Worm (Caenorhabditis elegans) whole organism, L3 larva: ENCODE results near the gene Y113G7A.12.

Experiments used
- R02D3.7 ChIP-seq: fragments of 150-350 bp; optimal IDR thresholded peaks from 2 replicates; lab custom pipeline; 2014; ENCODE audit warnings: missing biosample characterization, missing genetic modification characterization
- ZK546.5 ChIP-seq: sonication (generic microtip); optimal IDR thresholded peaks from 2 replicates; lab custom pipeline; 2017; ENCODE audit warnings: missing biosample characterization, missing genetic modification characterization
- ama-1 ChIP-seq: fragments of 150-350 bp; optimal IDR thresholded peaks from 2 replicates; lab custom pipeline; 2018
- ceh-16 ChIP-seq: sonication (generic microtip); optimal IDR thresholded peaks from 2 replicates; lab custom pipeline; 2017; ENCODE audit warnings: missing biosample characterization, missing genetic modification characterization
- ceh-28 ChIP-seq: fragments of 150-350 bp; optimal IDR thresholded peaks from 2 replicates; lab custom pipeline; 2014; ENCODE audit warnings: missing biosample characterization, missing genetic modification reagents, missing genetic modification characterization
- ceh-9 ChIP-seq: sonication (generic microtip); optimal IDR thresholded peaks from 2 replicates; lab custom pipeline; 2018; ENCODE audit warnings: missing biosample characterization, missing genetic modification characterization
- elt-1 ChIP-seq: fragments of 150-350 bp; optimal IDR thresholded peaks from 2 replicates; lab custom pipeline; 2014; ENCODE audit warnings: missing biosample characterization, missing genetic modification characterization
- elt-2 ChIP-seq: sonication (generic microtip); optimal IDR thresholded peaks from 2 replicates; lab custom pipeline; 2016; ENCODE audit warnings: missing genetic modification reagents, mild to moderate bottlenecking, missing genetic modification characterization, missing compliant biosample characterization
- elt-3 ChIP-seq, 3 experiments: fragments of 150-350 bp in 1 of 3; sonication (generic microtip) in 2 of 3; optimal IDR thresholded peaks; 2 replicates in 2 of 3; 4 replicates in 1 of 3; lab custom pipeline; 2014 to 2017; ENCODE audit warnings: missing biosample characterization in 3 of 3, missing genetic modification characterization in 3 of 3
- fos-1 ChIP-seq: fragments of 150-350 bp; optimal IDR thresholded peaks from 2 replicates; lab custom pipeline; 2014; ENCODE audit warnings: missing biosample characterization, missing genetic modification characterization
- hmg-11 ChIP-seq: sonication (generic microtip); optimal IDR thresholded peaks from 2 replicates; lab custom pipeline; 2016; ENCODE audit warnings: missing genetic modification characterization, missing compliant biosample characterization
- jun-1 ChIP-seq: fragments of 150-350 bp; optimal IDR thresholded peaks from 2 replicates; lab custom pipeline; 2014; ENCODE audit warnings: missing biosample characterization, missing genetic modification reagents, missing genetic modification characterization
- mml-1 ChIP-seq: fragments of 150-350 bp; sonication (generic microtip); optimal IDR thresholded peaks from 3 replicates; lab custom pipeline; 2014; ENCODE audit warnings: missing biosample characterization, missing genetic modification characterization
- nfya-1 ChIP-seq: sonication (generic microtip); optimal IDR thresholded peaks from 2 replicates; lab custom pipeline; 2017; ENCODE audit warnings: missing genetic modification characterization, mild to moderate bottlenecking, missing compliant biosample characterization, antibody characterized with exemption, moderate library complexity; ENCODE audit not compliant: insufficient read depth
- nhr-12 ChIP-seq: fragments of 150-350 bp; optimal IDR thresholded peaks from 2 replicates; lab custom pipeline; 2014; ENCODE audit warnings: missing biosample characterization, missing genetic modification characterization
- nhr-237 ChIP-seq: fragments of 150-350 bp; optimal IDR thresholded peaks from 2 replicates; lab custom pipeline; 2014; ENCODE audit warnings: missing biosample characterization, missing genetic modification characterization
- nhr-25 ChIP-seq: sonication (generic microtip); optimal IDR thresholded peaks from 2 replicates; lab custom pipeline; 2017; ENCODE audit warnings: missing biosample characterization, missing genetic modification characterization
- nhr-28 ChIP-seq: fragments of 150-350 bp; optimal IDR thresholded peaks from 2 replicates; lab custom pipeline; 2014; ENCODE audit warnings: missing biosample characterization, missing genetic modification characterization
- nhr-67 ChIP-seq: fragments of 150-350 bp; optimal IDR thresholded peaks from 2 replicates; lab custom pipeline; 2014; ENCODE audit warnings: missing biosample characterization, missing genetic modification characterization
- nhr-77 ChIP-seq: fragments of 150-350 bp; optimal IDR thresholded peaks from 2 replicates; lab custom pipeline; 2014; ENCODE audit warnings: missing biosample characterization, missing genetic modification characterization
- pqm-1 ChIP-seq: fragments of 150-350 bp; optimal IDR thresholded peaks from 2 replicates; lab custom pipeline; 2017; ENCODE audit warnings: missing biosample characterization, missing genetic modification characterization, inconsistent platforms
- skn-1 ChIP-seq: fragments of 150-350 bp; optimal IDR thresholded peaks from 2 replicates; lab custom pipeline; 2014; ENCODE audit warnings: missing biosample characterization, missing genetic modification characterization
- snpc-4 ChIP-seq: fragments of 150-350 bp; optimal IDR thresholded peaks from 2 replicates; lab custom pipeline; 2014; ENCODE audit warnings: missing biosample characterization, missing genetic modification characterization
- tbx-2 ChIP-seq: sonication (generic microtip); optimal IDR thresholded peaks from 2 replicates; lab custom pipeline; 2016; ENCODE audit warnings: mild to moderate bottlenecking, missing genetic modification characterization, missing compliant biosample characterization
- unc-62 ChIP-seq: fragments of 150-350 bp; sonication (generic microtip); optimal IDR thresholded peaks from 4 replicates; lab custom pipeline; 2014; ENCODE audit warnings: missing biosample characterization, missing genetic modification reagents, missing genetic modification characterization
- zag-1 ChIP-seq: fragments of 150-350 bp; optimal IDR thresholded peaks from 2 replicates; lab custom pipeline; 2014; ENCODE audit warnings: missing biosample characterization, missing genetic modification characterization
- ztf-11 ChIP-seq: fragments of 150-350 bp; optimal IDR thresholded peaks from 2 replicates; lab custom pipeline; 2014; ENCODE audit warnings: missing biosample characterization, missing genetic modification characterization
- ztf-4 ChIP-seq: fragments of 150-350 bp; optimal IDR thresholded peaks from 2 replicates; lab custom pipeline; 2014; ENCODE audit warnings: missing biosample characterization, missing genetic modification characterization

The Y113G7A.12 gene

ce11 chrV:20142285-20142684 is at the start of gene Y113G7A.12:
TSS of gene Y113G7A.12 (plus strand) at chrV:20142585.
- TF ChIP-seq R02D3.7 (tag; lab: Kevin White, UChicago) (no peak), ztf-4 (tag; lab: Kevin White, UChicago) (no peak), nhr-28 (tag; lab: Kevin White, UChicago) (no peak), tbx-2 (tag; lab: Kevin White, UChicago) (no peak), nfya-1 (tag; lab: Kevin White, UChicago) (no peak), ceh-9 (no peak), hmg-11 (no peak)

DNA sequence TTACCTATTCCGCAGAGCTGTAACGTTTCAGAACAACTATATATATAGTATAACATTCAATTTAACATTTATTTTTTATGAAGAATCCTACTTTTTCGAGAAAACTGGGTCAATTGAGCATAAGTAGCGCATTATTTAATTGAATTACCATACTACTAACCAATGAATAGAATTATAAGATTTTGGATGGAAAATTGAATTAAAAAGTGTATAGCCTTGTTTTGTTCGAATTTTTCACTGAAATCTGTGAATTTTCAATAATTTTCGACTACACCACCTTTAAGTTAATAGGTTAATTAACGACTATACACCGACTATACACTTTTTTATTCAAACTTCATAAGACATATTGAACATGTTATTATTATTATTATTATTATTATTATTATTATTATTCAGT is 48.4 kb upstream of the Y113G7A.12 start:
- TF ChIP-seq skn-1 (tag; lab: Kevin White, UChicago): no peak
- TF ChIP-seq fos-1 (tag; lab: Kevin White, UChicago): no peak
- no peak for TF ChIP-seq unc-62
- TF ChIP-seq ztf-11 (tag; lab: Kevin White, UChicago): no peak
- no peak for TF ChIP-seq ceh-16
- TF ChIP-seq nhr-12 (tag; lab: Kevin White, UChicago): no peak

DNA sequence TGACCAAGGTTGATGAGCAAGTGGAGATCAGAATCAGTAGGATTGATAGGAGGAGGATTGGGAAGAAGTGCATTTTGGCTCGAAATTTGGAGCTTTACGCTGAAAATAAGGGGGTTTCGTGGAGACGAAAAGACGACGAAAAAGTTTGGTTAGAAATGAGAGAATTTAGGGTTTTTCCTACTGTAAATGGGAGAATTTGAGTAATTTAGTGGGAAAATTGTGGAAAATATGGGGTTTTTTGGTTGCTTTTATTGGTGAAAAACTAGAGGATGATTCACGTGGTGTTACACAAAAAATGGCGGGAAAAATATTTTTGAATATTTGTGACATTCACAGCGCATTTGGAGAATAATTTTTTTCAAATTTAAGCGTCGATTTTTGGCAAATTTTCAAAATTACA is 47.5 kb upstream of the Y113G7A.12 start, which contains the start of gene nlp-69:
nlp-69 (minus strand) TSS at position 101 of the 400 bp plus-strand sequence.
- TF ChIP-seq ceh-16: no peak
- no peak for TF ChIP-seq nhr-25 (tag; lab: Kevin White, UChicago)
- no peak for TF ChIP-seq jun-1
- TF ChIP-seq ama-1: no peak
- TF ChIP-seq elt-1 (tag; lab: Kevin White, UChicago): no peak
- TF ChIP-seq nfya-1 (tag; lab: Kevin White, UChicago): no peak
- TF ChIP-seq skn-1 (tag; lab: Kevin White, UChicago): no peak
- TF ChIP-seq ZK546.5: no peak
- TF ChIP-seq pqm-1 (tag; lab: Kevin White, UChicago): no peak
- TF ChIP-seq nhr-77 (tag; lab: Kevin White, UChicago): no peak
- no peak for TF ChIP-seq elt-3 (tag; optimal IDR thresholded peaks at IDR 0.05; lab: Kevin White, UChicago)
- TF ChIP-seq elt-2: no peak

DNA sequence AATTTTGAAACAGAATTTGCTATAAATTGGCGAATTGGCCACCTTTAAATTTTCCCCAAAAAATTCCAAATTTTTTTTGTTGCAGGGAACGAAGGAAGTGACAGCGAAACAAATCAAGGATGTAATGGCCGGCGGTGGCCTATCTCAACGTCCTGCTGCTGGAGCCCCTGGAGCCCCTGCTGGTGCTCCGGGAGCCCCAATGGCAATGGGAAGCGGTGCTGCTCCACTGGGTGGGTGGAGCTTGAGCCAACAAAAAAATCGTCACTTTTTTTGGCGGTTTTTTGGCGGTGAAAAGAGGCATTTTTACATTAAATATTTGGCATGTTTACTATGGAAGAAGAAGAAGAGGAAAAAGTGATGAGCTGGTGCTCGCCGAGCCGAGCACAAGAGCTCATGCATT is 45.2 kb upstream of the Y113G7A.12 start:
- TF ChIP-seq elt-2 (no peak), ztf-11 (tag; lab: Kevin White, UChicago) (no peak), ZK546.5 (no peak), elt-1 (tag; lab: Kevin White, UChicago) (no peak), tbx-2 (tag; lab: Kevin White, UChicago) (no peak), elt-3 (tag; optimal IDR thresholded peaks at IDR 0.05; lab: Kevin White, UChicago) (no peak), snpc-4 (tag; lab: Kevin White, UChicago) (no peak)

DNA sequence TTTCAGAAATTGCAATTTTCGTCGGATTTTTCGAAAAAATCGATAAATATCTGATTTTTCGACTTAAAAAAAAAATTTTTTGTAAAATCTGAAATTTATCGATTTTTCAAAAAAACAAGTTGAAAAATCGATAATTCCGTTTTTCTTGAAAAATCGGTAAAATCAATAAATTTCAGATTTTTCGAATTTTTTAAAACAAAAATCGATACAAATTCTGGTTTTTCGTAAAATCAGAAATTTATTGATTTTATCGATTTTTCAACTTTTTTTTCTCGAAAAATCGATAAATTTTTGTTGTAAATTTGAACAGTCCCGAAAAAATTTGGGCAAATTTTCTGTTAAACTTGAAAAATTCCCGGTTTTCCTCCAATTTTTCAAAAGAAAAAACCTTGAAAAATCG is 38.0 kb upstream of the Y113G7A.12 start:
- peak; percentile 94 for TF ChIP-seq ceh-28 (tag; lab: Kevin White, UChicago)
- no peak for TF ChIP-seq ztf-11 (tag; lab: Kevin White, UChicago)

DNA sequence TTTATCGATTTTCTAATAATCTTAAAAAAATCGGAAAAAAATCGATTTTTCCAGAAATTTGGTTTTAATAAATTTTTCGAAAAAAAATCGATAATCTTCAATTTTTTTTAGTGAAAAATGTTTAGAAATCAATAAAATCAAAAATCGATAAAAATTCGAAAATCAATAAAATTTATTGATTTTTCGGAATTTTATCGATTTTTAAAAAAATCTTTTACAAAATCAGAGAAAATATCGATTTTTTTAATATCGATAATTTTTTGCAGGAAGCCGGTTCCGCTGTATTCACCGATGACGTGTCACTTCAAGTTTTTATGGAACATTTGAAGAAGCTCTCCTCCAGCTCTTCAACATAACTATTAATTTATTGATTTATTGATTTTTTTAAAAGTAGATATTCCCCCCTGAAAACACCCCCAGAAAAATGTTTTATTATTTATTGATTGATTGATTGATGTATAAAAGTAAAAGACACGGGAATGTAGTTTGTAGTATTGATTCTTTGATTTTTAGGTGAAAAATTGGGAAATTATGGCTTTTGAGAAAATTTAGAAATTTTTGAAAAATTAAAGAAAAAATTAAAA is 37.1 kb upstream of the Y113G7A.12 start:
- peak; percentile 97 for TF ChIP-seq ceh-28 (tag; lab: Kevin White, UChicago)
- TF ChIP-seq snpc-4 (tag; lab: Kevin White, UChicago): no peak
- no peak for TF ChIP-seq R02D3.7 (tag; lab: Kevin White, UChicago)
- TF ChIP-seq, all 47 proteins: peak for 1

DNA sequence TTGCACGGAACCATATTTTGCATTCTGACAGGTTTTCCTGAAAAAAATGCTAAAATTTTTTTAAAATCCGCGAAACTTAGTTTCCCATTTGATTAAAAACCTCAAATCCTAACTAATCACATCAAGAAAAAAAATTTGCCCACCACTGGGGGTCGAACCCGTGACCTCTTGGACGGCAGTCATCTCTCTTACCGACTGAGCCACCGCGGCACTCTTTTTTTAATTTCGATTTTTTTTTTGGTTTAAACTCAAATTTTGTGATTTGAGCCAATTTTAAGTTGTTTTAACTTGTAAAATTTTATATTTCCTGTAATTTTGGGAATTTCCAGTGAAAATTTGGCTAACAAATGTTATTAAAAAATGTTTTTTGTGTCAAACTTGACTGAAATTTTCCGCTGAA is 22.6 kb upstream of the Y113G7A.12 start:
- no peak for TF ChIP-seq ceh-28 (tag; lab: Kevin White, UChicago)
- TF ChIP-seq unc-62: no peak
- TF ChIP-seq nhr-67 (tag; lab: Kevin White, UChicago): no peak
- no peak for TF ChIP-seq zag-1
- TF ChIP-seq jun-1: no peak
- no peak for TF ChIP-seq nhr-237 (tag; lab: Kevin White, UChicago)
- no peak for TF ChIP-seq ZK546.5
- TF ChIP-seq elt-3 (tag; optimal IDR thresholded peaks at IDR 0.05; lab: Kevin White, UChicago): no peak
- TF ChIP-seq mml-1: no peak
